Worm (Caenorhabditis elegans) whole organism, late embryonic: ENCODE results near the gene C23G10.5.

Experiments
- Y22D7AL.16 ChIP-seq: sonication (generic microtip); optimal IDR thresholded peaks from 2 replicates; lab custom pipeline; 2016; ENCODE audit warnings: missing genetic modification characterization, missing compliant biosample characterization
- ama-1 ChIP-seq: fragments of 150-350 bp; optimal IDR thresholded peaks from 2 replicates; lab custom pipeline; 2014
- pha-2 ChIP-seq: sonication (generic microtip); optimal IDR thresholded peaks from 2 replicates; lab custom pipeline; 2017; ENCODE audit warnings: mild to moderate bottlenecking, missing genetic modification characterization, missing compliant biosample characterization

- TF ChIP-seq ama-1 (lab: Kevin White, UChicago) (no peak), pha-2 (tag; lab: Kevin White, UChicago) (no peak), Y22D7AL.16 (tag; lab: Kevin White, UChicago) (no peak)
These were observed 42.2 kb upstream of the C23G10.5 start for ce11 chrIII:6148684-6149083.
